Worm (Caenorhabditis elegans) whole organism, L4/young adult: ENCODE data around the gene gldi-10.

Experiments used
- W03F9.2 ChIP-seq: fragments of 150-350 bp; optimal IDR thresholded peaks from 2 replicates; lab custom pipeline; 2014; ENCODE audit warnings: missing biosample characterization, missing genetic modification characterization
- dao-5 ChIP-seq: sonication (generic microtip); optimal IDR thresholded peaks from 2 replicates; lab custom pipeline; 2016; ENCODE audit warnings: missing genotype, missing genetic modification characterization, moderate library complexity, missing compliant biosample characterization
- him-1 ChIP-seq: sonication (generic microtip); optimal IDR thresholded peaks from 2 replicates; lab custom pipeline; 2016; ENCODE audit warnings: missing genotype, missing genetic modification reagents, missing genetic modification characterization, missing compliant biosample characterization

- TF ChIP-seq W03F9.2 (tag; lab: Kevin White, UChicago) (no peak), him-1 (tag; lab: Kevin White, UChicago) (no peak), dao-5 (no peak)
Measured at ce11 chrIV:9144405-9144804, 45.4 kb downstream of the gldi-10 start, which contains the start of gene flp-1.
